In the genomic region with DNA sequence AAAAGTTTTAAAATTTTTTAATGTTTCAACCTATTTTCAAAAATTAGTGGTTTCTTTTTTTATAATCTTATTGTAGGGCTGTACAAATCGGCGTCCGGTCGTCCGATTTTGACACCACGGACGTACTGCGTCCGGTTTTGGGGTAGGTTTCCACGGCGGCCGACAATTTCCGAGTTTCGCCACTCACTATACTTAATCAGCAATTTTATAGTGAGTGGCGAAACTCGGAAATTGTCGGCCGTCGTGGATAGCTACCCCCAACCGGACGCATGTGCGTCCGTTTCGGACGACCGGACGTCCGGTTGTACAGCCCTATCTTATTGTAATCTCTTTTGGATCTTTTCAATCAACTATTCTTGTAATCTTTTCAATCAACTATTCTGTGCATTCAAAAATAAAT, we compare ENCODE assay signal across 2 worm cellular contexts.
A peak's percentile ranks its signal among the peaks of the same experiment; 100 is the strongest.
TF ChIP-seq lines count a peak whose summit lies in the region.

No protein-coding gene starts in this region.

TF ChIP-seq in whole organism, L4 larva, 104 proteins besides CTCF, POLR2A, EP300 and RAD21:
- TF ChIP-seq snpc-1.2 (GFP tag; IDR thresholded peaks at IDR 0.05; lab: Robert Waterston, UW): peak; percentile 74
TF ChIP-seq in whole organism, L4 larva: peak in this region for 1; not testable (repeated sequence) for 103.

TF ChIP-seq in whole organism, young adult, 124 proteins besides CTCF, POLR2A, EP300 and RAD21:
- TF ChIP-seq snpc-1.1 (tag; optimal IDR thresholded peaks at IDR 0.05; lab: Kevin White, UChicago; ENCODE audit: insufficient read depth) (peak; percentile 83), snpc-4 (GFP tag; optimal IDR thresholded peaks at IDR 0.05; lab: Kevin White, UChicago) (peak; percentile 62), snpc-4 (tag; optimal IDR thresholded peaks at IDR 0.05; lab: Kevin White, UChicago) (peak in 3 of 4 experiments; percentile 84 to 97 (median 92))
